Worm (Caenorhabditis elegans) whole organism, late embryonic: ENCODE measurements around the gene inf-1.
A peak's percentile ranks its signal among the peaks of the same experiment; 100 is the strongest.

ENCODE experiments used
- C38D4.7 ChIP-seq: fragments of 200-800 bp; sonication (Bioruptor generic); optimal IDR thresholded peaks from 2 replicates; lab custom pipeline; 2018; ENCODE audit warnings: mild to moderate bottlenecking, missing genetic modification characterization, moderate library complexity, missing compliant biosample characterization
- ceh-22 ChIP-seq: sonication (generic microtip); optimal IDR thresholded peaks from 2 replicates; lab custom pipeline; 2017; ENCODE audit warnings: missing biosample characterization, missing genetic modification characterization
- ceh-31 ChIP-seq: sonication (generic microtip); optimal IDR thresholded peaks from 2 replicates; lab custom pipeline; 2016; ENCODE audit warnings: missing genetic modification characterization, missing compliant biosample characterization
- che-1 ChIP-seq: sonication (generic microtip); optimal IDR thresholded peaks from 2 replicates; lab custom pipeline; 2016; ENCODE audit warnings: mild to moderate bottlenecking, missing genetic modification characterization, missing compliant biosample characterization
- elt-2 ChIP-seq: sonication (generic microtip); optimal IDR thresholded peaks from 2 replicates; lab custom pipeline; 2016; ENCODE audit warnings: missing genetic modification reagents, missing genetic modification characterization, missing compliant biosample characterization
- gmeb-2 ChIP-seq: sonication (generic microtip); optimal IDR thresholded peaks from 2 replicates; lab custom pipeline; 2016; ENCODE audit warnings: missing genetic modification characterization, inconsistent platforms, missing compliant biosample characterization
- odd-2 ChIP-seq: sonication (generic microtip); optimal IDR thresholded peaks from 2 replicates; lab custom pipeline; 2017; ENCODE audit warnings: antibody characterized with exemption, mild to moderate bottlenecking, missing genetic modification characterization, missing compliant biosample characterization

DNA sequence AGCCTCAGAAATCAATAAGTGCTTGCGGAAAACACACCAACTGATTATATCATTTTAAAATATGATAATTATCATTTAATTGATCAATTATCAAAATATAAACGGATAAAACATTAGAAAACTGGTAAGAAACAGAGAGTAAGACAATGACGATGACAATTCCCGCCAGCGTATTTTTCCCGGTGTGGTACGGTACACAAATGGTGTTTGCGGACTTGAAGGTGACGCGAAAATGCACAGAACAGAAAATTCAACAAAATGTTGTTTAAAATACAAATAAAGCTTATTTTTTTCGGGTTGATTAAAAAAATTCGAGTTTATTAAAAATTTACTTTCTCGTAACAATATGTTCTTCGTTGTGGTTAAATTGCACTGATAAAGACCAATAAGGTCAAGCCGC is 31.2 kb downstream of the inf-1 start:
- TF ChIP-seq ceh-22 (tag; lab: Kevin White, UChicago) (no peak), odd-2 (tag; lab: Kevin White, UChicago) (peak; percentile 20), C38D4.7 (GFP tag; lab: Kevin White, UChicago) (no peak), elt-2 (tag; lab: Kevin White, UChicago) (no peak), che-1 (tag; lab: Kevin White, UChicago) (no peak), gmeb-2 (tag; lab: Kevin White, UChicago) (no peak), ceh-31 (tag; lab: Kevin White, UChicago) (no peak)
